Worm (Caenorhabditis elegans): ENCODE results near the gene nspb-10.

Gene nspb-10

ce11 chrII:14616927-14617326 is 28.9 kb upstream of the nspb-10 start (continued):
- TF ChIP-seq arid-1 (GFP tag; conservative IDR thresholded peaks at IDR 0.05), result peak; percentile 90
- TF ChIP-seq ceh-44 (GFP tag; IDR thresholded peaks at IDR 0.05), result 0 out of 2 replicates have a peak, but pooled peaks have one; percentile 28
- no peak; the same call in 1 of the 2 replicates for TF ChIP-seq php-3 (GFP tag; IDR thresholded peaks at IDR 0.05)

ce11 chrII:14616402-14616801 is 28.3 kb upstream of the nspb-10 start:
- TF ChIP-seq Y48G9A.11 (GFP tag; IDR thresholded peaks at IDR 0.05) (no peak), cey-2 (tag; optimal IDR thresholded peaks at IDR 0.05; ENCODE audit: borderline replicate concordance, insufficient read depth) (no peak), nhr-28 (tag; optimal IDR thresholded peaks at IDR 0.05) (peak; percentile 62), Y75B8A.6 (GFP tag; IDR thresholded peaks at IDR 0.05) (no peak), nhr-77 (tag; optimal IDR thresholded peaks at IDR 0.05) (peak; percentile 17), daf-8 (GFP tag; IDR thresholded peaks at IDR 0.05) (no peak), lin-29 (GFP tag; IDR thresholded peaks at IDR 0.05) (no peak), madf-9 (GFP tag; conservative IDR thresholded peaks at IDR 0.05) (no peak), nhr-48 (tag; optimal IDR thresholded peaks at IDR 0.05) (no peak), nhr-10 (tag; optimal IDR thresholded peaks at IDR 0.05) (no peak), lin-38 (GFP tag; IDR thresholded peaks at IDR 0.05) (no peak), dve-1 (tag; optimal IDR thresholded peaks at IDR 0.05; ENCODE audit: insufficient read depth) (peak; percentile 76), lin-1 (GFP tag; IDR thresholded peaks at IDR 0.05) (no peak), mxl-3 (GFP tag; optimal IDR thresholded peaks at IDR 0.05) (no peak), daf-12 (tag; optimal IDR thresholded peaks at IDR 0.05) (no peak), mdl-1 (tag; optimal IDR thresholded peaks at IDR 0.05) (no peak), daf-19 (GFP tag; conservative IDR thresholded peaks at IDR 0.05) (no peak), aha-1 (tag) (peak; percentile 79), hlh-30 (tag; optimal IDR thresholded peaks at IDR 0.05; ENCODE audit: insufficient read depth) (peak; percentile 19), ZK337.2 (GFP tag; IDR thresholded peaks at IDR 0.05) (no peak), lsy-2 (tag; optimal IDR thresholded peaks at IDR 0.05) (peak in 1 of 2 experiments; percentile 69), nhr-111 (GFP tag; optimal IDR thresholded peaks at IDR 0.05) (no peak), unc-62 (GFP tag; optimal IDR thresholded peaks at IDR 0.05 in 1 of 2) (no peak), unc-62 (tag; optimal IDR thresholded peaks at IDR 0.05) (no peak), Y105C5A.15 (GFP tag; IDR thresholded peaks at IDR 0.05) (no peak), ceh-32 (tag; optimal IDR thresholded peaks at IDR 0.05; ENCODE audit: poor library complexity) (no peak), nhr-41 (GFP tag; IDR thresholded peaks at IDR 0.05) (no peak)

ce11 chrII:14615735-14616134 is 27.7 kb upstream of the nspb-10 start, which contains the start of gene mltn-9:
mltn-9 (plus strand) TSS chrII:14616035.
- TF ChIP-seq nhr-76 (tag; optimal IDR thresholded peaks at IDR 0.05), result no peak
- TF ChIP-seq unc-130 (GFP tag; optimal IDR thresholded peaks at IDR 0.05), result no peak
- TF ChIP-seq dpl-1 (GFP tag; optimal IDR thresholded peaks at IDR 0.05), result no peak
- TF ChIP-seq jun-1 (tag; optimal IDR thresholded peaks at IDR 0.05), result no peak
- no peak for TF ChIP-seq zfp-3 (GFP tag; conservative IDR thresholded peaks at IDR 0.05)
- no peak for TF ChIP-seq egl-43 (GFP tag; IDR thresholded peaks at IDR 0.05)
- TF ChIP-seq unc-62 (GFP tag; optimal IDR thresholded peaks at IDR 0.05 in 1 of 2), result no peak
- no peak for TF ChIP-seq unc-62 (tag; optimal IDR thresholded peaks at IDR 0.05)
- no peak for TF ChIP-seq F49E8.2 (tag; optimal IDR thresholded peaks at IDR 0.05; ENCODE audit: borderline replicate concordance)
- TF ChIP-seq hmg-1.1 (GFP tag; IDR thresholded peaks at IDR 0.05), result no peak
- no peak for TF ChIP-seq daf-12 (tag; optimal IDR thresholded peaks at IDR 0.05)
- no peak for TF ChIP-seq nhr-77 (tag; optimal IDR thresholded peaks at IDR 0.05)
- no peak for TF ChIP-seq daf-19 (GFP tag; conservative IDR thresholded peaks at IDR 0.05)
